Worm (Caenorhabditis elegans): Measurements from ENCODE around the gene lip-1.

DNA sequence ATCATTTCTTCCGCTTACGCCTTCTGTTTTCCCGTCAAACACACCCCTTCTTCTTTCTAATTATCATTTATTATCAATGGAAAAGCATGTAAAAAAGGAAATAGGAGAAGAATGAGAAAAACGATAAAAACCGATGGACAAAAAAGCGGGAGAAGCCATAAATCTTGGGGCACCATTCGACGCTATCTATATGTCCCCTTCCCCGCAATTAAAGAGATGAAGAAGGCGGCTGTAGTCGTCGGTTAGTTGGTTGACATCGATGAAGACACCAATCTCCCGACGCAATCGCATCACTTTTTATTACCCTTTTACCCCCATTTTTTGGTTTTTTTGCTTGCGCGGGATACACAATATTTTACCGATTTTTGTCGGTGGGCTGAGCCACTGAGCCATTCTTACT, 9.1 kb upstream of the lip-1 start:
- TF ChIP-seq madf-9 (GFP tag; conservative IDR thresholded peaks at IDR 0.05) (no peak), zag-1 (tag; optimal IDR thresholded peaks at IDR 0.05) (no peak), nhr-6 (tag; optimal IDR thresholded peaks at IDR 0.05) (no peak), ztf-11 (tag; optimal IDR thresholded peaks at IDR 0.05) (no peak), nhr-25 (tag; optimal IDR thresholded peaks at IDR 0.05; ENCODE audit: borderline replicate concordance, insufficient read depth) (no peak)
